Fruit fly (Drosophila melanogaster) whole organism, adult: Measurements from ENCODE around the gene CG14421.

ENCODE experiments used
- CG11617 ChIP-seq: fragments of 200-800 bp; sonication (Bioruptor generic); optimal IDR thresholded peaks from 2 replicates; lab custom pipeline; 2017; ENCODE audit warnings: mild to moderate bottlenecking, missing biosample characterization, missing genetic modification reagents, missing genetic modification characterization
- CG12768 ChIP-seq: fragments of 200-800 bp; sonication (Bioruptor generic); optimal IDR thresholded peaks from 2 replicates; lab custom pipeline; 2017; ENCODE audit warnings: missing biosample characterization, missing genetic modification characterization, mild to moderate bottlenecking, moderate library complexity, missing genetic modification reagents
- CG14711 ChIP-seq: fragments of 200-800 bp; sonication (Bioruptor generic); optimal IDR thresholded peaks from 2 replicates; lab custom pipeline; 2018; ENCODE audit warnings: missing biosample characterization, mild to moderate bottlenecking, missing genetic modification characterization, moderate library complexity
- CG1620 ChIP-seq: fragments of 200-800 bp; sonication (Bioruptor generic); optimal IDR thresholded peaks from 2 replicates; lab custom pipeline; 2016; ENCODE audit warnings: missing biosample characterization, missing genetic modification characterization
- CG33017 ChIP-seq: fragments of 200-800 bp; sonication (Bioruptor generic); optimal IDR thresholded peaks from 2 replicates; lab custom pipeline; 2018; ENCODE audit warnings: missing biosample characterization, mild to moderate bottlenecking, missing genetic modification characterization, moderate library complexity
- CG5204 ChIP-seq: fragments of 200-800 bp; sonication (Bioruptor generic); optimal IDR thresholded peaks from 2 replicates; lab custom pipeline; 2016; ENCODE audit warnings: missing biosample characterization, missing genetic modification characterization
- CG7045 ChIP-seq: fragments of 200-800 bp; sonication (Bioruptor generic); optimal IDR thresholded peaks from 2 replicates; lab custom pipeline; 2017; ENCODE audit warnings: missing biosample characterization, mild to moderate bottlenecking, missing genetic modification characterization
- CG7101 ChIP-seq: fragments of 200-800 bp; sonication (Bioruptor generic); optimal IDR thresholded peaks from 2 replicates; lab custom pipeline; 2018; ENCODE audit warnings: missing biosample characterization, mild to moderate bottlenecking, missing genetic modification characterization, moderate library complexity
- Clk ChIP-seq: fragments of 200-800 bp; sonication (Bioruptor generic); optimal IDR thresholded peaks from 2 replicates; lab custom pipeline; 2017; ENCODE audit warnings: missing biosample characterization, missing genetic modification characterization
- Crg-1 ChIP-seq: fragments of 200-800 bp; sonication (Bioruptor generic); optimal IDR thresholded peaks from 2 replicates; lab custom pipeline; 2016; ENCODE audit warnings: missing biosample characterization, missing genetic modification characterization
- Hr96 ChIP-seq: fragments of 200-800 bp; sonication (Bioruptor generic); optimal IDR thresholded peaks from 2 replicates; lab custom pipeline; 2016; ENCODE audit warnings: missing biosample characterization, missing genetic modification characterization
- Mnt ChIP-seq: fragments of 200-800 bp; sonication (Bioruptor generic); optimal IDR thresholded peaks from 2 replicates; lab custom pipeline; 2016; ENCODE audit warnings: missing biosample characterization, mild to moderate bottlenecking, missing genetic modification characterization
- bab1 ChIP-seq: fragments of 200-800 bp; sonication (Bioruptor generic); optimal IDR thresholded peaks from 3 replicates; lab custom pipeline; 2019; ENCODE audit warnings: missing biosample characterization, mild to moderate bottlenecking, missing genetic modification characterization, moderate library complexity
- cic ChIP-seq: fragments of 200-800 bp; sonication (Bioruptor generic); optimal IDR thresholded peaks from 2 replicates; lab custom pipeline; 2017; ENCODE audit warnings: missing biosample characterization, mild to moderate bottlenecking, missing genetic modification characterization, moderate library complexity
- cnc ChIP-seq, 2 experiments: fragments of >200 bp; optimal IDR thresholded peaks; 2 replicates each; lab custom pipeline; 2017
- kay ChIP-seq: fragments of 200-800 bp; sonication (Bioruptor generic); peaks from one replicate; lab custom pipeline; 2016; ENCODE audit warnings: missing biosample characterization, missing genetic modification characterization, borderline replicate concordance
- ovo ChIP-seq: fragments of 200-800 bp; sonication (Bioruptor generic); optimal IDR thresholded peaks from 2 replicates; lab custom pipeline; 2016; ENCODE audit warnings: missing biosample characterization, missing genetic modification characterization
- pad ChIP-seq: fragments of 200-800 bp; sonication (Bioruptor generic); optimal IDR thresholded peaks from 3 replicates; lab custom pipeline; 2017; ENCODE audit warnings: missing biosample characterization, missing genetic modification characterization, mild to moderate bottlenecking, moderate library complexity, missing genetic modification reagents
- tj ChIP-seq: fragments of 200-800 bp; sonication (Bioruptor generic); optimal IDR thresholded peaks from 3 replicates; lab custom pipeline; 2017; ENCODE audit warnings: missing biosample characterization, mild to moderate bottlenecking, missing genetic modification characterization, moderate library complexity
- toe ChIP-seq: fragments of 200-800 bp; sonication (Bioruptor generic); optimal IDR thresholded peaks from 2 replicates; lab custom pipeline; 2016; ENCODE audit warnings: missing biosample characterization, missing genetic modification characterization

CG14421 gene

DNA sequence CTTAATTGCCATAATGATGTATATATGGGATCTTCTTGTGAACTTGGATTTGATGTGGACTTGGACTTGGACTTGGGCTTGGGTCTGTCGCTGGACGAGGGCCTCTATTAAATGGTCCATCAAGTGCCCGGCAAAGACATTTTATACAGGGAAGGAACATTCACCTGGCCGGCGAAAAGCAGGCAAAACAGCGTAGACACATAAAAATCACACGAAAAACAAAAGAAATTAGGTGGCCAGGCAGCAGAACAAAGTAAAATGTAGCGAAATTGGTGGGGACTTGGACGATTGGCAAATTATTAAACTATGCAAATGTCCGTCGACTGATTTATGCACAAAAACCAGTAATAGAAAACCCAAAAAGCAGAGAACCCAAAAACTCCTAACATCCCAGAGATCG lies 14.1 kb upstream of the CG14421 start, which contains the start of gene CG14424:
Gene CG14424, minus strand, starts transcription at position 101 of the 400 bp plus-strand sequence.
- TF ChIP-seq toe (no peak), CG11617 (no peak), CG14711 (tag; lab: Kevin White, UChicago) (no peak), cnc (optimal IDR thresholded peaks at IDR 0.05; lab: Kevin White, UChicago) (no peak), kay (GFP tag; lab: Kevin White, UChicago) (no peak), CG7101 (tag; lab: Kevin White, UChicago) (no peak)

DNA sequence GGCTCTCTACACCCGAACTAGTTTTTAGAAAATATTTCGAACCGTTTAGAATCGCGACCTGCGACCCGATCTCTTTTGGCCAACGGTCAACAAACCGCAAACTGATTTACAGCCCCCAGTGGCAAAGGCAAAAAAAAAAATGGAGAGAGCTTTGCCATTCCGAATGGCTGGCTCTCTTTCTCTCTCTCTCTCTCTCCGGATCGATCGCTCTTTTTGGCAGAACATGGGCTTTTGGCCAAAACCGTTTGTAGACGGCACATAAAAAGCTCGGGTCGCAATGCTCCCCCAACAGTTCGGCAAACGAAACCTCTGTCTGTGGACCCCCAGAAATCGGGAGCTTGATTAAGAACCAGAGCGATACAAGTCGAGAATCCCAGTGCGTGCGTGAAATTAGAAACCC lies 11.7 kb upstream of the CG14421 start, which contains the start of gene CG32793:
Gene CG32793, plus strand, starts transcription at position 301 of the 400 bp plus-strand sequence.
- no peak for TF ChIP-seq CG14711 (tag; lab: Kevin White, UChicago)
- no peak for TF ChIP-seq kay (GFP tag; lab: Kevin White, UChicago)
- TF ChIP-seq CG12768, result no peak
- TF ChIP-seq cnc (optimal IDR thresholded peaks at IDR 0.05; lab: Kevin White, UChicago), result no peak
- no peak for TF ChIP-seq Clk (GFP tag; lab: Kevin White, UChicago)
- no peak for TF ChIP-seq Mnt (GFP tag; lab: Kevin White, UChicago)
- TF ChIP-seq bab1 (GFP tag; lab: Kevin White, UChicago), result no peak
- no peak for TF ChIP-seq CG11617
- TF ChIP-seq tj (GFP tag; lab: Kevin White, UChicago), result no peak
- TF ChIP-seq toe, result no peak
- no peak for TF ChIP-seq pad (GFP tag; lab: Kevin White, UChicago)
- no peak for TF ChIP-seq CG5204 (GFP tag; lab: Kevin White, UChicago)
- no peak for TF ChIP-seq CG7045 (GFP tag; lab: Kevin White, UChicago)
- no peak for TF ChIP-seq Crg-1 (GFP tag; lab: Kevin White, UChicago)
- TF ChIP-seq CG33017 (tag; lab: Kevin White, UChicago), result no peak
- no peak for TF ChIP-seq Hr96 (GFP tag; lab: Kevin White, UChicago)
- no peak for TF ChIP-seq CG1620 (GFP tag; lab: Kevin White, UChicago)

DNA sequence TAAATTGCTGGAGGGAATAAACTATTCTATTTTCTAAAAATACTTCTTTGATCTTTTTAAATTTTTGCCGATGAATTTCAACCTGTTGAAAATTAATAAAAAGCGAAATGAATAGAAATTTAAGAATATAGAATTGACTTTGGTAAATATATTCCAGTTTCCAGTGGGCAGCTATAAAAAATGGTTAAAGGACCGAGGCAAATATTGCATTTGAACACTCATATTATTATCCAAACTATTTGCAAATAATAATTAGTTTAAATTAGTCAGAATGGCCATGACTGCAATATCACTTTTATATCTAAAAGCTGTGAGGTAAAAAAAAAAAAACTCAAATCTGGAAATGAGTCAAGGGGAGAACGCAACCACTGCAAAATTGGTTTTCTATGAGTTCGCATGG lies 6.4 kb upstream of the CG14421 start, which contains the start of gene CG3592:
Gene CG3592, plus strand, starts transcription at position 301 of the 400 bp plus-strand sequence.
- no peak for TF ChIP-seq CG11617
- TF ChIP-seq cic, result no peak
- TF ChIP-seq Crg-1 (GFP tag; lab: Kevin White, UChicago), result no peak
- TF ChIP-seq tj (GFP tag; lab: Kevin White, UChicago), result no peak
- no peak for TF ChIP-seq Hr96 (GFP tag; lab: Kevin White, UChicago)
- TF ChIP-seq ovo (GFP tag; lab: Kevin White, UChicago), result no peak
- TF ChIP-seq CG7045 (GFP tag; lab: Kevin White, UChicago), result no peak
- TF ChIP-seq kay (GFP tag; lab: Kevin White, UChicago), result no peak
- TF ChIP-seq toe, result no peak
- TF ChIP-seq pad (GFP tag; lab: Kevin White, UChicago), result no peak
- no peak for TF ChIP-seq CG7101 (tag; lab: Kevin White, UChicago)
- no peak for TF ChIP-seq Mnt (GFP tag; lab: Kevin White, UChicago)
- no peak for TF ChIP-seq bab1 (GFP tag; lab: Kevin White, UChicago)
- TF ChIP-seq CG12768, result no peak
- no peak for TF ChIP-seq CG14711 (tag; lab: Kevin White, UChicago)
- TF ChIP-seq CG5204 (GFP tag; lab: Kevin White, UChicago), result no peak
- TF ChIP-seq CG33017 (tag; lab: Kevin White, UChicago), result no peak
- TF ChIP-seq CG1620 (GFP tag; lab: Kevin White, UChicago), result no peak

DNA sequence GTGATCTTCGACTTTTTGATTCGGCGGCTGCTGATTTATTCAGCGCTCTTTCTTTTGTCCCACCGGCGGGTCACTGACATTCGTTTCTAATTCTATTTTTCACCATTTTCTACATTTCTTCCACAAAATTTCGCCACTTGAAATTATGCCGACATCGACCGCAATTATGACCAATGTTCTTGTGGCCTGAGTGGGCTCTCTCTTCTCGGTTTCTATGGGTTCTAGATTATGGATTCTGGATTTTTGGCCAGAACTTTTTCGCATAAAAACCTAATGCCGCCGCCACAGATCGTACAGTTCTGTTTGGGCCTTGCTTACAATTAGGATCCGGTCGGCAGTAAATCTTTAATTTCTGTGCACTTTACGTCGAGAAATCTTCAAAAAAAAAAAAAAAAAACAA lies 4.5 kb upstream of the CG14421 start, which contains the start of gene CG3598:
Gene CG3598, plus strand, starts transcription at position 301 of the 400 bp plus-strand sequence.
- TF ChIP-seq CG1620 (GFP tag; lab: Kevin White, UChicago), result no peak
- TF ChIP-seq CG5204 (GFP tag; lab: Kevin White, UChicago), result no peak
- no peak for TF ChIP-seq kay (GFP tag; lab: Kevin White, UChicago)
- no peak for TF ChIP-seq pad (GFP tag; lab: Kevin White, UChicago)
- TF ChIP-seq CG33017 (tag; lab: Kevin White, UChicago), result no peak
- no peak for TF ChIP-seq toe
- TF ChIP-seq CG7045 (GFP tag; lab: Kevin White, UChicago), result no peak
- no peak for TF ChIP-seq CG14711 (tag; lab: Kevin White, UChicago)
- no peak for TF ChIP-seq ovo (GFP tag; lab: Kevin White, UChicago)
- TF ChIP-seq Hr96 (GFP tag; lab: Kevin White, UChicago), result no peak
- no peak for TF ChIP-seq Clk (GFP tag; lab: Kevin White, UChicago)
- no peak for TF ChIP-seq CG7101 (tag; lab: Kevin White, UChicago)
- TF ChIP-seq tj (GFP tag; lab: Kevin White, UChicago), result no peak
- no peak for TF ChIP-seq bab1 (GFP tag; lab: Kevin White, UChicago)
- TF ChIP-seq CG11617, result no peak
- TF ChIP-seq Mnt (GFP tag; lab: Kevin White, UChicago), result no peak
- TF ChIP-seq cic, result no peak
- no peak for TF ChIP-seq CG12768

DNA sequence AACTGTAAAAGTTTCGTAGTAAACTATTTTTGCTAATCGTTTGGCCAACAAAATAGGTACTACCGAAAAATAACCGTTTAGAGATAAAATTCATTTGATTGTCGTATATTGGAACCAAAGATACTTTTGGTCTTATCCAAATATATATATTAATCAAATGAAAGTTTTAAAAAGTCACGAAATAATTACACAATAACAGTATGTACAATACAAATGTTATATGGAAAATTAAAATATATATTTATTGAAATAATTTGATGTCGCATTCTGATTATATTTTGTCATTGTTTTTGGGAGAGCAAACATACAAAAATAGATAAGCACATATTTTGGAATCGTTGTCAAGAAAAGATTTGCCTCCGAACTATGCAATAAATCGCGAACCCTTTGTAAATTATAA lies 2.7 kb upstream of the CG14421 start, which contains the start of gene CG14420:
Gene CG14420, plus strand, starts transcription at position 301 of the 400 bp plus-strand sequence.
- TF ChIP-seq cic, result no peak

DNA sequence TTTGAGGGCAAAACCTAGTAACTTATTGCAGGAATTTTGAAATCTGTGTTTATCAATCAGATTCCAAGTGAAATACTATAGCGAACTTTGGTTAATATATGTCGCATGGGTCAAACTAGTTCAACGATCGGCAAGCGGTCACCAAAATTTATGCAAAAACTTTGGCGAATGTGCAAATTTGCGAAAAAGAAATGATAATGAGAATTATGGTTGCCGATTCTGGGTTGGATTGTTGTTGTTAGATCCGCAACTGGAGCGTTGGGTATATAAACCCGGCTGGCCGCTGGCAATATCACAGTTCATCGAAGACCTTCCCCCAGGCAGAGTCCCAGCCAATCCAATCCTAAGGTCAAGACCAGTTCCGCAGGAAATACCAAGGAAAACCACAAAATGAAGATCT lies 1.9 kb downstream of the CG14421 start, which contains the start of gene CG14422:
Gene CG14422, plus strand, starts transcription at position 301 of the 400 bp plus-strand sequence.
- TF ChIP-seq CG14711 (tag; lab: Kevin White, UChicago) (no peak), Hr96 (GFP tag; lab: Kevin White, UChicago) (no peak), Crg-1 (GFP tag; lab: Kevin White, UChicago) (no peak), toe (no peak), CG7101 (tag; lab: Kevin White, UChicago) (no peak), CG11617 (no peak), cic (no peak), CG33017 (tag; lab: Kevin White, UChicago) (no peak), CG12768 (no peak), cnc (optimal IDR thresholded peaks at IDR 0.05; lab: Kevin White, UChicago) (no peak)
